Worm (Caenorhabditis elegans): Measurements from ENCODE around the gene F37C12.10.

Gene F37C12.10

ce11 chrIII:7142172-7142601 lies 46.0 kb downstream of the F37C12.10 start (continued):
- no peak for TF ChIP-seq fkh-10 (GFP tag; optimal IDR thresholded peaks at IDR 0.05)
- TF ChIP-seq nhr-111 (GFP tag; optimal IDR thresholded peaks at IDR 0.05): peak; percentile 27
- TF ChIP-seq nhr-41 (GFP tag; IDR thresholded peaks at IDR 0.05): 0 out of 2 replicates have a peak, but pooled peaks have one; percentile 26
- TF ChIP-seq mdt-29 (GFP tag; IDR thresholded peaks at IDR 0.05): peak; percentile 55
- TF ChIP-seq duxl-1 (tag; optimal IDR thresholded peaks at IDR 0.05; ENCODE audit: poor library complexity): peak; percentile 33
- TF ChIP-seq nhr-237 (tag; optimal IDR thresholded peaks at IDR 0.05): no peak
- TF ChIP-seq dmd-8 (GFP tag; IDR thresholded peaks at IDR 0.05): no peak
- no peak for TF ChIP-seq lir-3 (tag; optimal IDR thresholded peaks at IDR 0.05)
- no peak for TF ChIP-seq zfp-2 (tag; optimal IDR thresholded peaks at IDR 0.05)
- peak in 1 of 2 experiments; percentile 56 for TF ChIP-seq lsy-2 (tag; optimal IDR thresholded peaks at IDR 0.05)
- no peak for TF ChIP-seq ZK546.5 (tag; optimal IDR thresholded peaks at IDR 0.05)
- no peak for TF ChIP-seq dmd-6 (GFP tag; IDR thresholded peaks at IDR 0.05)
- TF ChIP-seq ceh-82 (tag; optimal IDR thresholded peaks at IDR 0.05): no peak
- no peak for TF ChIP-seq saeg-2 (GFP tag; IDR thresholded peaks at IDR 0.05)
- TF ChIP-seq dmd-9 (GFP tag; IDR thresholded peaks at IDR 0.05): no peak
- no peak for TF ChIP-seq egl-27 (tag; optimal IDR thresholded peaks at IDR 0.05)
- TF ChIP-seq daf-8 (GFP tag; IDR thresholded peaks at IDR 0.05): no peak
- TF ChIP-seq lin-13 (GFP tag; optimal IDR thresholded peaks at IDR 0.05): peak; percentile 39
- no peak for TF ChIP-seq zag-1 (tag; optimal IDR thresholded peaks at IDR 0.05)
- no peak for TF ChIP-seq D1046.2 (GFP tag; IDR thresholded peaks at IDR 0.05)
- no peak for TF ChIP-seq unc-39 (tag; optimal IDR thresholded peaks at IDR 0.05)
- TF ChIP-seq zfp-3 (GFP tag; conservative IDR thresholded peaks at IDR 0.05): no peak
- TF ChIP-seq nhr-6 (tag; optimal IDR thresholded peaks at IDR 0.05): peak; percentile 26
- TF ChIP-seq ceh-44 (GFP tag; IDR thresholded peaks at IDR 0.05): peak; percentile 61; the same call in 1 of the 2 replicates
- TF ChIP-seq nhr-76 (tag; optimal IDR thresholded peaks at IDR 0.05): no peak
- TF ChIP-seq tag-97 (GFP tag; IDR thresholded peaks at IDR 0.05): no peak
- TF ChIP-seq gei-8 (GFP tag; optimal IDR thresholded peaks at IDR 0.05): no peak
- no peak for TF ChIP-seq nhr-28 (tag; optimal IDR thresholded peaks at IDR 0.05)
- no peak for TF ChIP-seq ceh-62 (tag; optimal IDR thresholded peaks at IDR 0.05)
- TF ChIP-seq mdl-1 (tag; optimal IDR thresholded peaks at IDR 0.05): no peak
- no peak for TF ChIP-seq skn-1 (tag; optimal IDR thresholded peaks at IDR 0.05)
- TF ChIP-seq nhr-25 (tag; optimal IDR thresholded peaks at IDR 0.05; ENCODE audit: borderline replicate concordance, insufficient read depth): no peak
- TF ChIP-seq set-16 (GFP tag; IDR thresholded peaks at IDR 0.05): no peak
- no peak for TF ChIP-seq spr-3 (GFP tag; optimal IDR thresholded peaks at IDR 0.05)
- peak; percentile 47 for TF ChIP-seq spr-1 (tag; optimal IDR thresholded peaks at IDR 0.05)
- no peak for TF ChIP-seq ces-1 (GFP tag; optimal IDR thresholded peaks at IDR 0.05)
- no peak for TF ChIP-seq aly-2 (tag; optimal IDR thresholded peaks at IDR 0.05)
- TF ChIP-seq Y5F2A.4 (GFP tag; optimal IDR thresholded peaks at IDR 0.05): no peak
- TF ChIP-seq lin-39 (tag; optimal IDR thresholded peaks at IDR 0.05): no peak
- no peak for TF ChIP-seq ceh-32 (tag; optimal IDR thresholded peaks at IDR 0.05; ENCODE audit: poor library complexity)
- TF ChIP-seq pqm-1 (tag; optimal IDR thresholded peaks at IDR 0.05): no peak
- no peak for TF ChIP-seq attf-4 (tag; optimal IDR thresholded peaks at IDR 0.05)
- TF ChIP-seq nhr-11 (tag; optimal IDR thresholded peaks at IDR 0.05): no peak
- no peak for TF ChIP-seq F26F4.8 (GFP tag; conservative IDR thresholded peaks at IDR 0.05)
- TF ChIP-seq ZK337.2 (GFP tag; IDR thresholded peaks at IDR 0.05): no peak
- TF ChIP-seq nhr-77 (tag; optimal IDR thresholded peaks at IDR 0.05): no peak
- TF ChIP-seq nhr-48 (tag; optimal IDR thresholded peaks at IDR 0.05): peak; percentile 35
- no peak for TF ChIP-seq mxl-2 (GFP tag; conservative IDR thresholded peaks at IDR 0.05)
- no peak for TF ChIP-seq R02D3.7 (tag; optimal IDR thresholded peaks at IDR 0.05)
- 0 out of 2 replicates have a peak, but pooled peaks have one; percentile 6 for TF ChIP-seq lin-1 (GFP tag; IDR thresholded peaks at IDR 0.05)
- TF ChIP-seq F49E8.2 (tag; optimal IDR thresholded peaks at IDR 0.05; ENCODE audit: borderline replicate concordance): peak; percentile 68
- no peak for TF ChIP-seq ztf-7 (tag; optimal IDR thresholded peaks at IDR 0.05)
- TF ChIP-seq lim-7 (GFP tag; IDR thresholded peaks at IDR 0.05): no peak
